Worm (Caenorhabditis elegans) whole organism, L3 larva: ENCODE results near the gene scl-3.
A peak's percentile ranks its signal among the peaks of the same experiment; 100 is the strongest.

Experiments
- ZK546.5 ChIP-seq: sonication (generic microtip); optimal IDR thresholded peaks from 2 replicates; lab custom pipeline; 2017; ENCODE audit warnings: missing biosample characterization, missing genetic modification characterization
- ama-1 ChIP-seq: fragments of 150-350 bp; optimal IDR thresholded peaks from 2 replicates; lab custom pipeline; 2018
- elt-2 ChIP-seq: sonication (generic microtip); optimal IDR thresholded peaks from 2 replicates; lab custom pipeline; 2016; ENCODE audit warnings: missing genetic modification reagents, mild to moderate bottlenecking, missing genetic modification characterization, missing compliant biosample characterization
- fos-1 ChIP-seq: fragments of 150-350 bp; optimal IDR thresholded peaks from 2 replicates; lab custom pipeline; 2014; ENCODE audit warnings: missing biosample characterization, missing genetic modification characterization
- mdl-1 ChIP-seq: fragments of 150-350 bp; optimal IDR thresholded peaks from 2 replicates; lab custom pipeline; 2014; ENCODE audit warnings: missing biosample characterization, missing genetic modification characterization
- nhr-76 ChIP-seq: fragments of 150-350 bp; sonication (generic microtip); optimal IDR thresholded peaks from 5 replicates; lab custom pipeline; 2014; ENCODE audit warnings: missing biosample characterization, missing genetic modification characterization
- pha-4 ChIP-seq: fragments of 150-350 bp; optimal IDR thresholded peaks from 2 replicates; lab custom pipeline; 2014; ENCODE audit warnings: missing biosample characterization, missing genetic modification reagents, missing genetic modification characterization
- pqm-1 ChIP-seq: fragments of 150-350 bp; optimal IDR thresholded peaks from 2 replicates; lab custom pipeline; 2017; ENCODE audit warnings: missing biosample characterization, missing genetic modification characterization, inconsistent platforms
- unc-62 ChIP-seq: fragments of 150-350 bp; sonication (generic microtip); optimal IDR thresholded peaks from 4 replicates; lab custom pipeline; 2014; ENCODE audit warnings: missing biosample characterization, missing genetic modification reagents, missing genetic modification characterization

- TF ChIP-seq unc-62 (GFP tag; lab: Kevin White, UChicago) = no peak
- TF ChIP-seq nhr-76 (tag; lab: Kevin White, UChicago) = no peak
- peak; percentile 14 for TF ChIP-seq mdl-1
- TF ChIP-seq ama-1 (lab: Kevin White, UChicago) = no peak
- no peak for TF ChIP-seq pha-4
- TF ChIP-seq ZK546.5 = no peak
- TF ChIP-seq fos-1 (tag; lab: Kevin White, UChicago) = no peak
- no peak for TF ChIP-seq elt-2 (tag; lab: Kevin White, UChicago)
- no peak for TF ChIP-seq pqm-1 (tag; lab: Kevin White, UChicago)
These were observed 50.4 kb downstream of the scl-3 start, which contains the start of gene best-1 for ce11 chrIV:13109751-13110150.
